Fruit fly (Drosophila melanogaster): ENCODE measurements around the gene Sf3b5.

Sf3b5 gene

dm6 chr3R:9033619-9034401, 18.7 kb upstream of the Sf3b5 start (continued):
- TF ChIP-seq ranshi (GFP tag; IDR thresholded peaks at IDR 0.05) (no peak; the same call in 1 of the 2 replicates), cad (GFP tag; optimal IDR thresholded peaks at IDR 0.05) (peak; percentile 2), CG1792 (GFP tag; optimal IDR thresholded peaks at IDR 0.05) (no peak), Six4 (GFP tag; optimal IDR thresholded peaks at IDR 0.05) (peak; percentile 58), cas (GFP tag; IDR thresholded peaks at IDR 0.05) (0 out of 2 replicates have a peak, but pooled peaks have one; percentile 21), scrt (GFP tag; optimal IDR thresholded peaks at IDR 0.05) (peak; percentile 82), Lhr (GFP tag; optimal IDR thresholded peaks at IDR 0.05) (peak; percentile 61), HLH4C (GFP tag; IDR thresholded peaks at IDR 0.05; ENCODE audit: partially characterized antibody) (no peak; the same call in 2 of the 3 replicates), Taf1 (GFP tag; IDR thresholded peaks at IDR 0.05) (no peak; the same call in 1 of the 2 replicates), CG30403 (GFP tag; optimal IDR thresholded peaks at IDR 0.05) (peak; percentile 88), crol (GFP tag; IDR thresholded peaks at IDR 0.05) (no peak), HLHmδ (GFP tag; optimal IDR thresholded peaks at IDR 0.05) (peak; percentile 40), Opbp (GFP tag; IDR thresholded peaks at IDR 0.05; ENCODE audit: partially characterized antibody) (peak; percentile 62; the same call in 2 of the 3 replicates), Dbx (GFP tag; IDR thresholded peaks at IDR 0.05) (peak; percentile 68), oc (tag; optimal IDR thresholded peaks at IDR 0.05) (peak; percentile 58), lmd (GFP tag; IDR thresholded peaks at IDR 0.05) (peak; percentile 68), lilli (GFP tag; optimal IDR thresholded peaks at IDR 0.05) (peak; percentile 73), CG13624 (GFP tag; optimal IDR thresholded peaks at IDR 0.05) (peak; percentile 69), CG6765 (GFP tag; optimal IDR thresholded peaks at IDR 0.05) (peak; percentile 81), mld (GFP tag; IDR thresholded peaks at IDR 0.05; ENCODE audit: partially characterized antibody) (no peak)

DNA sequence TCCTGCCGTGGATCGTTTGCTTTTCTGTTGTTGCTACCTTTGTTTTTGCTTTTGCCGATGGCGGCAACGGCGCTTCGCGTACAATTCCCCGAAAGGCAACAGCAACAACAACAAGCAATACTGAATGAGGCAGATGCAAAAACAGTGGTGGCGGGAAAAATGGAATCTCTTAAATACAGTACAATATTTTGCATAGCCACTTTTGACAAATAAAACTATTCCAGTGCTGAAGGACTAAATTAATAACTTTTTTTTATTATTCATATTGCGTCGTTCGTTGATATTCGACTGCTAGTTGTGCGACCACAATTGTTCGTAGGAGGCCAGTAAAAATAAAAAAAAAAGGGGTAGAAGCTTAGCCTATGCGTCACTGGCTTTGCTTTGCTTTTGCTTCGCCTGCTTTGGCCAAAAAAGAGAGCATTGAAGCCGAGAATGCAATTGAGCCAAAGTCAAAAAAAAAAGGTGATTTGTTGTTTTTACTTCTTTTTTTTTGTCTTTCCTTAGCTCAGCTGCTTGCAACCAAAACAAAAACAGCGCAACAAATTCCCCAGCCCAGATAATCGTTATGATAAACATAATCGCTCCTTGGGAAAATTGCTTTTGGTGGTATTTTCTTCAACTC, 16.8 kb upstream of the Sf3b5 start:
- peak; percentile 87 for TF ChIP-seq fd96Cb (tag; optimal IDR thresholded peaks at IDR 0.05)
- TF ChIP-seq sens-2 (GFP tag; IDR thresholded peaks at IDR 0.05), result peak; percentile 83
- peak; percentile 59 for TF ChIP-seq CG5180 (GFP tag; optimal IDR thresholded peaks at IDR 0.05)
- TF ChIP-seq NFAT (GFP tag; IDR thresholded peaks at IDR 0.05), result peak; percentile 84
- peak; percentile 89 to 99 for TF ChIP-seq bsh (GFP tag; optimal IDR thresholded peaks at IDR 0.05)
- TF ChIP-seq Usf (GFP tag; optimal IDR thresholded peaks at IDR 0.05), result peak; percentile 64
- TF ChIP-seq phol (tag; optimal IDR thresholded peaks at IDR 0.05), result peak; percentile 83
- TF ChIP-seq croc (GFP tag; conservative IDR thresholded peaks at IDR 0.05), result peak; percentile 78
- peak; percentile 45 for TF ChIP-seq CG8944 (GFP tag; optimal IDR thresholded peaks at IDR 0.05)
- peak; percentile 87 for TF ChIP-seq Hmr (GFP tag; optimal IDR thresholded peaks at IDR 0.05)
- peak; percentile 81 for TF ChIP-seq az2 (GFP tag; optimal IDR thresholded peaks at IDR 0.05)
- peak; percentile 84 for TF ChIP-seq peb (GFP tag; IDR thresholded peaks at IDR 0.05)
- peak; percentile 83 for TF ChIP-seq CG12769 (tag; optimal IDR thresholded peaks at IDR 0.05)
- peak; percentile 85 for TF ChIP-seq BtbVII (GFP tag; optimal IDR thresholded peaks at IDR 0.05)
- peak; percentile 52 for TF ChIP-seq Jarid2 (GFP tag; optimal IDR thresholded peaks at IDR 0.05)
- TF ChIP-seq CG4282 (GFP tag; optimal IDR thresholded peaks at IDR 0.05), result peak; percentile 52
- peak; percentile 79 for TF ChIP-seq run (tag; optimal IDR thresholded peaks at IDR 0.05)
- TF ChIP-seq Opbp (GFP tag; IDR thresholded peaks at IDR 0.05; ENCODE audit: partially characterized antibody), result no peak
- peak; percentile 77 for TF ChIP-seq CG3407 (GFP tag; optimal IDR thresholded peaks at IDR 0.05)
- TF ChIP-seq chinmo (GFP tag; IDR thresholded peaks at IDR 0.05; ENCODE audit: partially characterized antibody), result no peak
- peak; percentile 92 for TF ChIP-seq vvl (GFP tag; IDR thresholded peaks at IDR 0.05)
- TF ChIP-seq CG4707 (GFP tag; optimal IDR thresholded peaks at IDR 0.05), result peak; percentile 65
- peak; percentile 88 for TF ChIP-seq sob (GFP tag; IDR thresholded peaks at IDR 0.05)
- peak; percentile 93 for TF ChIP-seq dmrt99B (tag; optimal IDR thresholded peaks at IDR 0.05)
- TF ChIP-seq CG6689 (GFP tag; IDR thresholded peaks at IDR 0.05), result peak; percentile 89
- peak; percentile 88 for TF ChIP-seq ara (GFP tag; IDR thresholded peaks at IDR 0.05)
- TF ChIP-seq CG5245 (GFP tag; optimal IDR thresholded peaks at IDR 0.05), result peak; percentile 85
- peak; percentile 97 for TF ChIP-seq Med (GFP tag)

Measured in whole organism, embryonic.